Worm (Caenorhabditis elegans) whole organism, dauer: ENCODE data around the gene F54H12.10.
"Not testable (repeated sequence)": the region's sequence is repeated elsewhere in the genome, so short reads cannot be mapped to it uniquely, and the experiment has no call there.

Experiments
- unc-62 ChIP-seq: sonication (generic microtip); optimal IDR thresholded peaks from 2 replicates; lab custom pipeline; 2017; ENCODE audit warnings: missing biosample characterization, missing genetic modification reagents, missing genetic modification characterization

F54H12.10 gene

DNA sequence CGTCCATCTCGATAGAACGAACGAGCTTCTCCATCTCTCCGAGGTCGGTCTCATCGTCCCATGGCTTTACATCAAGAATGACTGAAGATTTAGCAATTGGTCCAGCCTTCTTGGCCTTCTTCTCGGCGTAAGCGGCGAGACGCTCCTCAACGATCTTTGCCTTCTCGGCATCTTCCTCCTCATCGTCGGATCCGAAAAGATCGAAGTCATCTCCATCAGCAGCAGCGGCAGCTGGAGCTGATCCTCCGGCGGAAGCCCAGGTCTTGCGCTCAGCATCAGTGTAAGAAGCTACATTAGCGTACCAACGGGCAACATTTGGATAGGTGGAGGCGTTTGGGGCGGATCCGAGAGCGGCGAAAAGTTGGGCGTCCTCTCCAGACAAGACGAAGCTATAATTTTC is 13.9 kb upstream of the F54H12.10 start:
- no peak for TF ChIP-seq unc-62

DNA sequence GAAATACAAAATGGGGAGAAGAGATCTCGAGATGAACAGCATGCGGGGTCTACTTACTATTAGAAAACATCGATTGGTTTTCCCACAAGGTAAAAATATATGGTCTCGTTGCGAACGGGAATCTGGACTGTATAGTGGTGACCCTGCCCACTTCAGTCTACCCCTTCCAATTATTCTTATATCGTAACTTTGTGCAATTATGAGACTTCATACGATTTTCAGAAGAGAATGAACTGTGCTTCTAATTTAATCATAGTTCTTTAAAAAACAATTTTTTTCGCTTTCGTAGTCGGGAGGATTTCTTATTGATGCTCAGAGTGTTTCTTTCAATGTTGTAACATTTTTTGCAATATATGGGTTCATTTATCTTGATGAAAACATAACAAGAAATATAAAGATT is 13.3 kb upstream of the F54H12.10 start, which contains the start of gene F54H12.5:
Gene F54H12.5, minus strand, starts transcription at position 101 of the 400 bp plus-strand sequence.
- no peak for TF ChIP-seq unc-62

DNA sequence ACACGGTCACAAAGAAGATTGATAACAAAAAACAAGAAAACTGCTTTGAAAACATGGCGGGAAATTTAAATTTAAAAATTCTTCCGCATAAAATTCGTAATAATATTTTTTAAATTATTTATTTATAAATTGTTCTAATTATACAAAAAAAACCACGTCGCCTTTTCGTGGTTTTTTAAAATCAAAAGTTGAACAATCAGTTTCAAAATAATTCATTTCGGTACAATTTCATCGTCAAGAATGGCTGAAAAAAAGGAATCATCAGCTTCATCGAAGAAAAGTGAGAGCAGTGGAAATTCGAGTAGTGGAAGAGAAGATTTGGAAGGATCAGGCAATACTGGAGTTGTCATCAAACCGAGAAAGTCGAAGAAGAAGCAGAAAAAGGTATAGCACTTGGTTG is 10.3 kb upstream of the F54H12.10 start, which contains the start of the genes F54H12.8 and F54H12.7:
Gene F54H12.8, minus strand, starts transcription at position 101 of the 400 bp plus-strand sequence.
Gene F54H12.7, plus strand, starts transcription at position 229 of the 400 bp plus-strand sequence.
- no peak for TF ChIP-seq unc-62

DNA sequence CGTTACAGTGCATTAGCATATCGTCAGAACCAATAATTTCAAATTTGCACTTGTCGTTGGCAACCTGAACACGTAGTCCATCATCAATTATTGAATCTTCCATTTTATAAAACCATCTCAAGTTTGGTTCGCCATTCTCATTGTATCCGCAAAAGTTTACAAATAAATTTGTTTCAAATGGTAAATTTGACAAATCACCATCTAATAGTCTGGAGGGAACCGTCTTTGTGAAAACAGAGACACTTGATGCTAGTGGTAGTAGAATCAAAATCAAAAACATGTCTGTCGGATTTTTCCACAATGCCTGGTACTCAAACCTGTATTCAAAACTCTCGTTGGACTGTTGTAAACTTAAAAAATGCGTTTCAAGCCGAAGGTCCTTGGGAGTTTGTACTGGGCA is 5.5 kb upstream of the F54H12.10 start, which contains the start of gene F54H12.2:
Gene F54H12.2, plus strand, starts transcription at position 301 of the 400 bp plus-strand sequence.
- TF ChIP-seq unc-62: not testable (repeated sequence)

DNA sequence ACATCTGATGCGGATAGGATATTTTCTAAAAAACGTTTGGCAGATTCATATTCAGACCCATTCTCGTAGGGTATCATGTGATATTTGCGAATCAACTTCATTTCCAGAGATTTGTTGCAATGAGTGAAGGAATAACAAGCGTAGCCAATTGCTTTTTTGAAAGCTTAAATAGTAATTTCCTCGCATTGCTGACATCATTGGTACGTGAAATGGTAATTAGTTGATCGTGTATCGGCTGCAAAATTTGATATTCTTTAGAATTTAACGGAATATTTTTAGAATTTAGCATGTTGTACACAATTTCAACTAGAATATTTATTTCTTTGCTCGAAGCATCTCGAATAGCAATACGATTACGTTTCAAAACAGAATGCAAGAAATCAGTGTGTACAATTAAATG is 3.9 kb upstream of the F54H12.10 start, which contains the start of gene F54H12.4:
Gene F54H12.4, minus strand, starts transcription at position 101 of the 400 bp plus-strand sequence.
- TF ChIP-seq unc-62: not testable (repeated sequence)

DNA sequence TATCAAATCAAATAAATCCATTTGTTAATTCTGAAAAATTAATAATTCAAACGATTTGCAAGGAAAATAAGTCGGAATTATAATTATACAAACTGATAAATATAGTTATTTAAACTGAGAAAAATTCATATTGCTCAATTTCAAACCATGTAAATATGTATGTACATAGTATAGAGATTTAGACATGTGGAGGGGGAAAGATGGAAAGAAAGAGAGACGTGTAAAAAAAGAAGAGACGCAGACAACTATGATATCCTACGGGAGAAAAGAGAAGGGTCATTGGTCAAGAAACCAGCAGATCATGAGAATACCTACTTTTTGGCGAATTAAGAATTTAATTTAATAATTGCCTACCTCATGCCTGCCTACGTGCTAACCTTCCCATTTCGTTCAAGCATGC is 687 bp downstream of the F54H12.10 start, which contains the start of gene C29E4.11:
Gene C29E4.11, minus strand, starts transcription at position 30 of the 400 bp plus-strand sequence.
- TF ChIP-seq unc-62: no peak

DNA sequence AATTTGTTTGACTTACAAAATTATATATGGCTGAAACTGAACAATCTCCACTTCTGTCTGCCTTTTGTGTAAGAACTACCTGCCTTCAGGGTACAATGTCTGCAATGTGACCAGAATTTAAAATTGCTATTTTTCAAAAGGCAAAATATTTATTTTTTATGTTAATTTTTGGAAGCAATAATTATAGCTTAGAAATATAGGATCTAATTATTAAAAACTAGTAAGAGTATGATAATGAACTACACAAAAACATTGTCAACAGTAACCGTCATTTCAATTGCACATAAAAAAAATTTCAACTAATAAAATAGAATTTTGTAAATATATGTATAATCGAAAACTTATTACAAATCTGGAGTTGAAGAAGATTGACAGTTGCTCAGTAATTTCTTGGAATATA is 1.8 kb downstream of the F54H12.10 start, which contains the start of gene C29E4.9:
Gene C29E4.9, minus strand, starts transcription at position 101 of the 400 bp plus-strand sequence.
- TF ChIP-seq unc-62: no peak

DNA sequence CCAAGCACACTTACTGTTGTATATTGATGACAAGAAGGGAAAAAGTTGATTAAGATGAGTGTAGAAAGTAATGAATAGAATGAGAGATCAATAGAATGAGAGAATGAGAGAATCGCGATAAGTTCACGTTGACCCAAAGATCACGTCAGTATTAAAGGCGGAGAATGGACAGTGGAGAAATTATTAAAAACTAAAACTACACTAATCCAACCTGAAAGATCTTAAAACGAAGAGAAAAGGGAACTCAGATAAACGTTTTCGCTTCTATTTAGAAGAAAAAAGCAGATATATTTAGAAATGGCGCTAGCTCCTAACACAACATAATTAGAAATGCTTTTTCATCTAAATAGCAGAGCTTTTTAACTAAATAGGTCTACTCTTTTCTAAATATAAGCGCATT is 5.6 kb downstream of the F54H12.10 start, which contains the start of gene let-754:
Gene let-754, minus strand, starts transcription at position 101 of the 400 bp plus-strand sequence.
- no peak for TF ChIP-seq unc-62

DNA sequence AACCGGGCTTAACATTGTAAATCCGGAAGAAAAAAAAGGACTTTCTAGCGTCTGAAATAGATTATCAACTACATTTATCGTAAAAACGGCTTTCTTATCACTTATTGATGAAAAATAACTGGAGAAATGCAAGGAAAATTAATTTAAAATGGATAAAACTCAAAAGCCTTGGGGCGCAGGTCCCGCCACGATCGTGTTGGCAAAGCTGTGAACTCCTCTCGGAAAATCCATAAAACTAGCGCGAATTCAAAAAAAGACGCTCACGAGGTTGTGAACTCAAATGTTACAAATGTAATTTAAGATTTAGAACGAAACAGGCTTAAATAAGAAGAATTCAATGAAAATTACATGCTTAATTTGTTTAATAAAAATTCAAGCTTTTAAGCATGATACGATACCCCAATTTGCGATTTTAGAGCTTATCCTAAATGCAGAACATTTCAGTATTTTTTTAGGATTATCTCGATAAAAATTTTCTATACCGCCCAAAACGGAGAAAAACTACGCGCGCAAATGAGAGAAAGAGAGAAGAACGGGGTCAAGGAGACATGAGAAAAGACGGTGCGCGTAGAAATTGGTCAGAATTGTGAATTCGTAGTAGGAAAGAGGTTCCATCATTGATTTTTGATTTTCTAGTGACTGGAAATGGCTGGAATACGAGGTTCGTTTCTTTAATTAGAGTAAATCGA is 6.6 kb downstream of the F54H12.10 start, which contains the start of gene C29E4.15:
Gene C29E4.15, plus strand, starts transcription at position 547 of the 689 bp plus-strand sequence.
- no peak for TF ChIP-seq unc-62

DNA sequence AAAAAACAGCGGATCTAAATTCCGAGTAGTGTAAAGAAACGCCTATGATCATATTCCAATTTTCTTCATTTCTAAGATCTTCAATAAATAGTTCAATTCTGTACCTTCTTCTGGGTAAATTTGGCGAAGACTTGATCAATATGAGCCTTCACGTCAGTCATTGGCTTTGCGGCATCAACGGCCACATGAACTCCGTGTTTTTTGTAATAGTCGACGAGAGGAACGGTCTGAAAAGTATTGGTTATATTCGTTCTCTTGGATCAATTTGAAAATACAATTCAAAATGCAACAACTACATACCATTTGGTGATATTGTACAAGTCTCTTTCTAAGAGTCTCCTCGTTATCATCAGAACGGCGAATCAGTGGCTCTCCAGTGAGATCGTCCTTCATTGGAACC is 8.3 kb downstream of the F54H12.10 start:
- no peak for TF ChIP-seq unc-62

DNA sequence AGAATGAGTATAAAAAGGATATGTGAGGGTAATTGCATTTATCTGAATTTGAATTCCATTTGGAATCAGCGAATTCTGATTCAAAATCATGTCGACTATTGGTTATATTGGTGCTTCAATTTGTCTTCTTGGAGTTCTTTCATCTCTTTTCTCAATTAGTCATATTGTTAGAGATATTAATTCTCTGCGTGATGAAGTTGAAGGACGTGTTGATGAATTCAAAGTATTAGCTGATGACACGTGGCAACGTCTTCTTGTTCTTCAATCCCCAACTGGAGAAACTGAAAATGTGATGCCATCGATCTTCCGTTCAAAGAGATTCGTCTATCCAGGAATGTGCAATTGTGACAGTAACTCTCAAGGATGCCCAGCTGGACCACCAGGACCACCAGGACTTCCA is 10.0 kb downstream of the F54H12.10 start, which contains the start of gene col-90:
Gene col-90, plus strand, starts transcription at position 37 of the 400 bp plus-strand sequence.
- no peak for TF ChIP-seq unc-62

DNA sequence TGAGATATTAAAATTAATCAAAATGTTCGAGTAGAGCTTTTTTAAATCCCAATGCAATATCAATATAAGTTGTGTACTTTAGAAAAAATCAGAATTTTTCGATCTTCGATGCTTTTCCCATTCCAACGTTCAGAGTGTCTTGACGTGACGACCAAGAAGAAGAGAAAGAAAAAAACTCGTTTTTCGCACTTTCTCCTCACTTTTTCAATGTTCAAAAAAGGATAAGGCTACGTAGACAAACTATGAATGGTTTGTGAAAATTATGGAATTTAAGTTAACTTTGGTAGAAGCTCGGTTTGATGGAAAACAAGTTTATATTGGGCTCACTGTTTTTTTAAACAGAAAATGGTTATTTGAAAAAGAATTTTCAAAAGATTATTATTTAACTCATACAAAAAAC is 11.1 kb downstream of the F54H12.10 start:
- TF ChIP-seq unc-62: no peak

DNA sequence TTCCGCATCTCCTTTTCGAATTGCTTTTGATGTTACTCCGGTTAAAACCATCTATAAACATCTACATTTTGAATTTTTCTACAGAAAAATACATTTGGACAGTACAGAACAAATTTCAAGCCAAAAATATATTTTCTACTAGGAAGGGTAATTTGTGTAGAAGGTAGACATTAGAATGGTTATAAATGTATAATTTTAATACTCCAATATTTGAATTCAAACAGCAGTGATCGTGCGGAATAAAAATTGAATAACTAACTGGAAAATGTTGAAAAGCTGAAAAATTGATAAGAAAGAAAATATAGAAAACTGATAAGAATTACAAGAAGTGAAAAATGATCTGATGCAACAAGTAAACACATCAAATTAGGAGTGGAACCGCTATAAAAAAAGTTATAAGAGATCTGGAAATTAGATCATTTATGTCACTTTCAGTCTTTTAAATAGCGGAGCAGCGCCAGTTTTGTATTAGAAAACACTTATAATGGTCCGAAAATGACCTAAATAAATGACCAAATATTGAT is 11.7 kb downstream of the F54H12.10 start, which contains the start of gene gsto-1:
Gene gsto-1, minus strand, starts transcription at position 51 of the 524 bp plus-strand sequence.
- no peak for TF ChIP-seq unc-62

DNA sequence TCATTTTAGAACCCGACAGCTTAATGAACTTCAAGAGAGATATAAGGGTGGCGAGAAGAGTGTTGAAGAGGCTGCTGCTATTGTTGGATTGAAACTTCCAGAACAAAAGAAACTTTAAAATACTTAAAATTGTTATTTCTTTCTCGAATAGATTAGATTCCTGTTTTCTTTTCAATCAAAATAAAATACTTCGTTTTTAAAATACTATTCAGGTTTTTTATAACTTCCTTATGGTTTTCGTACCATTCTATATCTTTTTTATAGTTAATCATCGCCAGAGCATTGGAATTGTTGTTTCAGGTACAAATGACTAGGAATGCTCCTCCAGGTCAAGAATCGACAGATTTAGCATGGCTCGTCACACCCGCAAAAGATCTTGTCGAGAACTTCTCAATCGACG is 17.4 kb downstream of the F54H12.10 start, which contains the start of gene kle-2:
Gene kle-2, plus strand, starts transcription at position 301 of the 400 bp plus-strand sequence.
- no peak for TF ChIP-seq unc-62

DNA sequence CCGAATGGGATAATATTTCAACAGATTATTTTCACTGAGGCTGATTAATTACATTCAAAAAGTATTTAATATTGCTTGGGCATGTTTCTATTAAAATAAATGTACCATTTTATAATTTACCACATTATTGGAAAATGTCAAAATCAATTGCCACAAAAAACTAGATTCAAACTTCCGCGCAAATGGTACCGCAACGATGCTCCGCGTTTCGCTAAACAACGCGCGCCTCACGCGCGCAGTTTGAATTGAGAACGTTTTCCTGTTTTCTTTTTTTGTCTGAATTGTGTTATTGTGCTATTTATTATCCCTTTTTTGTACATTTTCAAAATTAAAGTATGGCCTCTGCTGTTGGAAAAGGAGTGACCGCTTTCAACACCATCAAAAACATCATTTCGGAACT is 18.0 kb downstream of the F54H12.10 start, which contains the start of gene C29E4.12:
Gene C29E4.12, plus strand, starts transcription at position 333 of the 400 bp plus-strand sequence.
- no peak for TF ChIP-seq unc-62

DNA sequence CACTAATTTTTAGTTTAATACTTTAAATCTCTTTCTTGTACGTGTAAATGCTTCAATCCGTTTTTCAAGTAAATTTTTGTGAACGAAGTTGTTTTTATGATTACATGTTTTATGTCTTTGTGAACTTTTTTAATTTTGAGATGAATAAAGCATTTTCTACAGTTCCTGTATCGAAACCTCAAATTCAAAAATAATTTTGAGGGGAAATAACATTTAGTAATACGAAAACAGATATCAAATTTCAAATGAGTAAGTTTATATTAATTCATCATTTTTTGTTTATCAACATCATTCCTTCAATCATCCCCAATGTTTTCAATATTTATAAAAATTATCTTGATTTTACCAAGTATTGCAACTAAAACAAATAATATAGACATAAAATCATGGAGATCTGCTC is 21.2 kb downstream of the F54H12.10 start, which contains the start of gene C29E4.10:
Gene C29E4.10, plus strand, starts transcription at position 301 of the 400 bp plus-strand sequence.
- no peak for TF ChIP-seq unc-62

DNA sequence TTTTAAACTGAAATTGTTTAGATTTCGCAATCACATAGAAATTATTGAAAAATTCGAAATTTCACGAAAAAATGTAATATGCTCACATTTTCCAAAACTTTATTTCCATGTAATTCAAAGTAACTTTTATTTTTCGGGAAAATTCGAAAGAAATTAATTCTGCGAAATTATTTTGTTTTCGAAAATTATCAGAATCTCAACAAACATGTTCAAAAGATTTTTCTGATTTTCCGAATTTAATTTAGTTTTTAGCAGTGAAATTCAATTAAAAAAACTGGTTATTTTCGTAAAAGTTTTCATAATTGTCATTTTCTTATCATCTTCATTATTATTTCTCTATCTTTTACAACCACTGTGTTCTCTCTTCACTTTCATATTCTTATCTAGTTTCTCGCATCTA is 25.5 kb downstream of the F54H12.10 start, which contains the start of gene ran-2:
Gene ran-2, plus strand, starts transcription at position 301 of the 400 bp plus-strand sequence.
- no peak for TF ChIP-seq unc-62
